Worm (Caenorhabditis elegans) whole organism, young adult: ENCODE measurements around the gene sftb-1.

Source experiments
- B0336.3 ChIP-seq: fragments of 200-800 bp; sonication (Bioruptor generic); IDR thresholded peaks from 2 replicates; pipeline ENCODE4 v1.3.6; 2022; ENCODE audit warnings: missing genetic modification characterization, missing compliant biosample characterization
- F57A8.1 ChIP-seq: fragments of 200-800 bp; sonication (Bioruptor generic); optimal IDR thresholded peaks from 2 replicates; lab custom pipeline; 2018; ENCODE audit warnings: mild to moderate bottlenecking, missing genetic modification characterization, moderate library complexity, missing compliant biosample characterization
- Y56A3A.18 ChIP-seq: fragments of 200-800 bp; sonication (Bioruptor generic); IDR thresholded peaks from 2 replicates; pipeline ENCODE4 v1.3.6; 2022; ENCODE audit warnings: missing genetic modification reagents, missing genetic modification characterization, missing compliant biosample characterization
- ZK185.1 ChIP-seq: sonication (generic microtip); optimal IDR thresholded peaks from 2 replicates; lab custom pipeline; 2016; ENCODE audit warnings: mild to moderate bottlenecking, missing genetic modification characterization, missing compliant biosample characterization; ENCODE audit not compliant: poor library complexity, severe bottlenecking
- aptf-2 ChIP-seq: fragments of 200-800 bp; sonication (Bioruptor generic); conservative IDR thresholded peaks from 2 replicates; pipeline ENCODE4 v1.3.6; 2022; ENCODE audit warnings: missing genetic modification reagents, missing genetic modification characterization, missing compliant biosample characterization
- egl-18 ChIP-seq: fragments of 200-800 bp; sonication (Bioruptor generic); IDR thresholded peaks from 2 replicates; pipeline ENCODE4 v1.3.6; 2022; ENCODE audit warnings: missing genetic modification reagents, missing genetic modification characterization, missing compliant biosample characterization
- gei-17 ChIP-seq: fragments of 200-800 bp; sonication (Bioruptor generic); optimal IDR thresholded peaks from 2 replicates; lab custom pipeline; 2018; ENCODE audit warnings: mild to moderate bottlenecking, missing genetic modification characterization, missing compliant biosample characterization
- him-1 ChIP-seq: sonication (generic microtip); optimal IDR thresholded peaks from 2 replicates; lab custom pipeline; 2016; ENCODE audit warnings: missing genotype, missing genetic modification reagents, missing genetic modification characterization, missing compliant biosample characterization
- lag-1 ChIP-seq: fragments of 200-800 bp; sonication (Bioruptor generic); IDR thresholded peaks from 2 replicates; pipeline ENCODE4 v1.3.6; 2022; ENCODE audit warnings: missing genetic modification reagents, missing genetic modification characterization, missing compliant biosample characterization
- let-607 ChIP-seq, 2 experiments: fragments of 200-800 bp in 1 of 2; sonication (Bioruptor generic) in 1 of 2; sonication (generic microtip) in 1 of 2; optimal IDR thresholded peaks; 2 replicates each; lab custom pipeline; 2016 to 2018; ENCODE audit warnings: mild to moderate bottlenecking in 2 of 2, missing compliant biosample characterization in 2 of 2, missing genetic modification characterization in 2 of 2, moderate library complexity in 2 of 2, missing genotype in 1 of 2
- nfya-1 ChIP-seq: sonication (generic microtip); optimal IDR thresholded peaks from 2 replicates; lab custom pipeline; 2017; ENCODE audit warnings: antibody characterized with exemption, missing compliant biosample characterization, missing genetic modification characterization, borderline replicate concordance; ENCODE audit not compliant: insufficient read depth
- pha-4 ChIP-seq: fragments of 150-350 bp; sonication (generic microtip); optimal IDR thresholded peaks from 2 replicates; lab custom pipeline; 2014; ENCODE audit warnings: missing biosample characterization, missing genetic modification reagents, missing genetic modification characterization
- sea-2 ChIP-seq: fragments of 200-800 bp; sonication (Bioruptor generic); IDR thresholded peaks from 2 replicates; pipeline ENCODE4 v1.3.6; 2022; ENCODE audit warnings: missing genetic modification characterization, missing compliant biosample characterization

- TF ChIP-seq pha-4 (tag; lab: Kevin White, UChicago) (no peak), F57A8.1 (GFP tag; lab: Kevin White, UChicago) (no peak), gei-17 (GFP tag; lab: Kevin White, UChicago) (no peak), him-1 (tag; lab: Kevin White, UChicago) (peak; percentile 76), let-607 (tag; optimal IDR thresholded peaks at IDR 0.05; lab: Kevin White, UChicago) (no peak), egl-18 (no peak), ZK185.1 (no peak), sea-2 (GFP tag; lab: Robert Waterston, UW) (no peak), Y56A3A.18 (no peak), nfya-1 (tag; lab: Kevin White, UChicago) (no peak), lag-1 (GFP tag; lab: Robert Waterston, UW) (no peak), B0336.3 (GFP tag; lab: Robert Waterston, UW) (no peak), aptf-2 (GFP tag; lab: Robert Waterston, UW) (no peak)
These were observed 26.7 kb downstream of the sftb-1 start, which contains the start of gene F43C1.7 for ce11 chrIII:4242225-4242862.
